Worm (Caenorhabditis elegans) whole organism, L4 larva: ENCODE data around the gene fbxb-54.
"Not testable (repeated sequence)": the region's sequence is repeated elsewhere in the genome, so short reads cannot be mapped to it uniquely, and the experiment has no call there.

Experiments
- F44E2.7 ChIP-seq: fragments of 200-800 bp; sonication (Bioruptor generic); IDR thresholded peaks from 2 replicates; pipeline ENCODE4 v2.1.2; 2022; ENCODE audit warnings: missing genetic modification characterization, missing compliant biosample characterization
- R02D3.7 ChIP-seq: fragments of 150-350 bp; sonication (generic microtip); optimal IDR thresholded peaks from 3 replicates; lab custom pipeline; 2014; ENCODE audit warnings: missing biosample characterization, missing genetic modification characterization
- ZK546.5 ChIP-seq, 2 experiments: sonication (generic microtip); optimal IDR thresholded peaks; 2 replicates each; lab custom pipeline; 2017; ENCODE audit warnings: missing biosample characterization in 2 of 2, missing genetic modification characterization in 2 of 2
- aha-1 ChIP-seq: fragments of 150-350 bp; peaks from one replicate; lab custom pipeline; 2014; ENCODE audit warnings: missing biosample characterization, missing genetic modification characterization
- ama-1 ChIP-seq: fragments of 150-350 bp; optimal IDR thresholded peaks from 2 replicates; lab custom pipeline; 2014; ENCODE audit warnings: inconsistent platforms, mixed read lengths
- ceh-28 ChIP-seq: fragments of 150-350 bp; optimal IDR thresholded peaks from 2 replicates; lab custom pipeline; 2014; ENCODE audit warnings: missing biosample characterization, missing genetic modification reagents, missing genetic modification characterization
- ceh-44 ChIP-seq: fragments of 200-800 bp; sonication (Bioruptor generic); IDR thresholded peaks from 2 replicates; pipeline ENCODE4 v1.3.6; 2022; ENCODE audit warnings: missing genetic modification reagents, missing genetic modification characterization, missing compliant biosample characterization
- ces-1 ChIP-seq: fragments of 150-350 bp; sonication (generic microtip); optimal IDR thresholded peaks from 4 replicates; lab custom pipeline; 2014; ENCODE audit warnings: missing biosample characterization, missing genetic modification reagents, missing genetic modification characterization
- cey-2 ChIP-seq: sonication (generic microtip); optimal IDR thresholded peaks from 3 replicates; lab custom pipeline; 2017; ENCODE audit warnings: missing genetic modification characterization, mild to moderate bottlenecking, missing compliant biosample characterization, antibody characterized with exemption, borderline replicate concordance; ENCODE audit not compliant: insufficient read depth
- daf-12 ChIP-seq: fragments of 150-350 bp; optimal IDR thresholded peaks from 2 replicates; lab custom pipeline; 2014; ENCODE audit warnings: missing biosample characterization, missing genetic modification reagents, missing genetic modification characterization
- duxl-1 ChIP-seq: sonication (generic microtip); optimal IDR thresholded peaks from 2 replicates; lab custom pipeline; 2016; ENCODE audit warnings: mild to moderate bottlenecking, missing genetic modification characterization, moderate library complexity, missing compliant biosample characterization; ENCODE audit not compliant: poor library complexity
- fkh-10 ChIP-seq: fragments of 150-350 bp; optimal IDR thresholded peaks from 2 replicates; lab custom pipeline; 2014; ENCODE audit warnings: missing biosample characterization, missing genetic modification reagents, missing genetic modification characterization
- gei-8 ChIP-seq: fragments of 200-800 bp; sonication (Bioruptor generic); optimal IDR thresholded peaks from 2 replicates; lab custom pipeline; 2018; ENCODE audit warnings: mild to moderate bottlenecking, missing genetic modification characterization, missing compliant biosample characterization
- lin-1 ChIP-seq: fragments of 200-800 bp; sonication (Bioruptor generic); IDR thresholded peaks from 2 replicates; pipeline ENCODE4 v1.3.6; 2022; ENCODE audit warnings: missing genetic modification reagents, missing genetic modification characterization, missing compliant biosample characterization
- lin-15B ChIP-seq: fragments of 150-350 bp; sonication (generic microtip); optimal IDR thresholded peaks from 3 replicates; lab custom pipeline; 2014; ENCODE audit warnings: missing biosample characterization, missing genetic modification characterization
- lin-38 ChIP-seq: fragments of 200-800 bp; sonication (Bioruptor generic); IDR thresholded peaks from 2 replicates; pipeline ENCODE4 v1.3.6; 2022; ENCODE audit warnings: missing genetic modification reagents, missing genetic modification characterization, missing compliant biosample characterization
- lin-39 ChIP-seq: fragments of 150-350 bp; optimal IDR thresholded peaks from 2 replicates; lab custom pipeline; 2014; ENCODE audit warnings: missing biosample characterization, missing genetic modification reagents, missing genetic modification characterization
- lsy-2 ChIP-seq, 2 experiments: fragments of 150-350 bp in 1 of 2; sonication (generic microtip) in 1 of 2; optimal IDR thresholded peaks; 2 replicates each; lab custom pipeline; 2014 to 2017; ENCODE audit warnings: missing biosample characterization in 2 of 2, missing genetic modification characterization in 2 of 2
- madf-9 ChIP-seq: fragments of 200-800 bp; sonication (Bioruptor generic); conservative IDR thresholded peaks from 2 replicates; pipeline ENCODE4 v1.3.6; 2022; ENCODE audit warnings: missing genetic modification reagents, missing genetic modification characterization, missing compliant biosample characterization
- mdl-1 ChIP-seq, 2 experiments: fragments of 150-350 bp in 1 of 2; sonication (generic microtip) in 1 of 2; optimal IDR thresholded peaks; 2 replicates each; lab custom pipeline; 2014 to 2017; ENCODE audit warnings: missing biosample characterization in 2 of 2, missing genetic modification characterization in 2 of 2
- mep-1 ChIP-seq: fragments of 150-350 bp; sonication (generic microtip); optimal IDR thresholded peaks from 3 replicates; lab custom pipeline; 2014; ENCODE audit warnings: missing biosample characterization, missing genetic modification characterization
- mes-2 ChIP-seq: sonication (generic microtip); optimal IDR thresholded peaks from 2 replicates; lab custom pipeline; 2016; ENCODE audit warnings: missing genotype, mild to moderate bottlenecking, missing genetic modification characterization, missing compliant biosample characterization; ENCODE audit not compliant: poor library complexity, severe bottlenecking
- nhr-25 ChIP-seq: sonication (generic microtip); optimal IDR thresholded peaks from 2 replicates; lab custom pipeline; 2017; ENCODE audit warnings: missing genetic modification characterization, mild to moderate bottlenecking, missing compliant biosample characterization, antibody characterized with exemption, moderate library complexity, borderline replicate concordance; ENCODE audit not compliant: insufficient read depth
- nhr-48 ChIP-seq: sonication (generic microtip); optimal IDR thresholded peaks from 2 replicates; lab custom pipeline; 2016; ENCODE audit warnings: mild to moderate bottlenecking, missing genetic modification characterization, missing compliant biosample characterization
- nhr-6 ChIP-seq: fragments of 150-350 bp; optimal IDR thresholded peaks from 2 replicates; lab custom pipeline; 2014; ENCODE audit warnings: missing biosample characterization, missing genetic modification characterization
- nhr-77 ChIP-seq: fragments of 150-350 bp; optimal IDR thresholded peaks from 2 replicates; lab custom pipeline; 2014; ENCODE audit warnings: missing biosample characterization, missing genetic modification characterization
- pha-4 ChIP-seq, 2 experiments: fragments of 150-350 bp in 1 of 2; fragments of 200-800 bp in 1 of 2; sonication (Bioruptor generic) in 1 of 2; IDR thresholded peaks in 1 of 2; optimal IDR thresholded peaks in 1 of 2; 2 replicates each; pipeline versions ENCODE4 v1.3.6 to Lab custom; 2014 to 2022; ENCODE audit warnings: missing genetic modification characterization in 2 of 2, missing genetic modification reagents in 2 of 2, missing biosample characterization in 1 of 2, missing compliant biosample characterization in 1 of 2
- saeg-2 ChIP-seq: fragments of 200-800 bp; sonication (Bioruptor generic); IDR thresholded peaks from 2 replicates; pipeline ENCODE4 v1.3.6; 2022; ENCODE audit warnings: missing genetic modification reagents, missing genetic modification characterization, missing compliant biosample characterization
- snpc-4 ChIP-seq: fragments of 150-350 bp; optimal IDR thresholded peaks from 2 replicates; lab custom pipeline; 2014; ENCODE audit warnings: missing biosample characterization, missing genetic modification characterization
- spr-3 ChIP-seq: fragments of 200-800 bp; sonication (Bioruptor generic); optimal IDR thresholded peaks from 2 replicates; lab custom pipeline; 2018; ENCODE audit warnings: mild to moderate bottlenecking, missing genetic modification characterization, missing compliant biosample characterization
- tag-97 ChIP-seq: fragments of 200-800 bp; sonication (Bioruptor generic); IDR thresholded peaks from 2 replicates; pipeline ENCODE4 v1.3.6; 2022; ENCODE audit warnings: missing genetic modification characterization, missing compliant biosample characterization
- unc-130 ChIP-seq: sonication (generic microtip); optimal IDR thresholded peaks from 2 replicates; lab custom pipeline; 2016; ENCODE audit warnings: missing genetic modification reagents, missing genetic modification characterization, missing compliant biosample characterization
- unc-62 ChIP-seq, 3 experiments: fragments of 150-350 bp in 1 of 3; sonication (generic microtip); optimal IDR thresholded peaks in 2 of 3; peaks in 1 of 3; 1 replicate in 1 of 3; 2 replicates in 2 of 3; lab custom pipeline; 2014 to 2017; ENCODE audit warnings: missing biosample characterization in 3 of 3, missing genetic modification characterization in 3 of 3, missing genetic modification reagents in 3 of 3, missing genotype in 1 of 3
- vab-7 ChIP-seq: fragments of 200-800 bp; sonication (Bioruptor generic); IDR thresholded peaks from 2 replicates; pipeline ENCODE4 v1.3.6; 2022; ENCODE audit warnings: missing genetic modification reagents, missing genetic modification characterization, missing compliant biosample characterization
- ztf-11 ChIP-seq: fragments of 150-350 bp; optimal IDR thresholded peaks from 2 replicates; lab custom pipeline; 2014; ENCODE audit warnings: missing biosample characterization, missing genetic modification characterization

Gene fbxb-54

ce11 chrII:1550501-1550900, 5.6 kb downstream of the fbxb-54 start, which contains the start of the genes fbxb-52 and fbxb-51:
Gene fbxb-52 (minus strand): TSS chrII:1550601.
Gene fbxb-51 (plus strand): TSS chrII:1550712.
- TF ChIP-seq lin-38 (GFP tag; lab: Robert Waterston, UW), result no peak
- no peak for TF ChIP-seq ztf-11 (tag; lab: Kevin White, UChicago)
- peak; percentile 19 for TF ChIP-seq aha-1 (tag; lab: Kevin White, UChicago)
- TF ChIP-seq ceh-44 (GFP tag; lab: Robert Waterston, UW), result no peak

ce11 chrII:1545625-1546024, 10.5 kb downstream of the fbxb-54 start, which contains the start of gene K05F6.12:
Gene K05F6.12 (plus strand): TSS chrII:1545925.
- TF ChIP-seq saeg-2 (no peak), unc-62 (GFP tag; optimal IDR thresholded peaks at IDR 0.05 in 1 of 2; lab: Kevin White, UChicago) (peak in 1 of 2 experiments; percentile 33), unc-62 (tag; optimal IDR thresholded peaks at IDR 0.05; lab: Kevin White, UChicago) (no peak)
- TF ChIP-seq, all 104 proteins: peak for 1

ce11 chrII:1543182-1543581, 12.9 kb downstream of the fbxb-54 start, which contains the start of gene K05F6.4:
Gene K05F6.4 (plus strand): TSS chrII:1543482.
- TF ChIP-seq snpc-4; daf-12 (tag; lab: Kevin White, UChicago); unc-62 (GFP tag; optimal IDR thresholded peaks at IDR 0.05 in 1 of 2; lab: Kevin White, UChicago); unc-62 (tag; optimal IDR thresholded peaks at IDR 0.05; lab: Kevin White, UChicago): not testable (repeated sequence)

- not testable (repeated sequence) for TF ChIP-seq R02D3.7 (tag; lab: Kevin White, UChicago); mdl-1 (tag; optimal IDR thresholded peaks at IDR 0.05; lab: Kevin White, UChicago); mep-1 (tag; lab: Kevin White, UChicago)
These were observed 15.5 kb downstream of the fbxb-54 start, which contains the start of gene poml-4 for ce11 chrII:1540628-1541027. Gene poml-4 (plus strand): TSS chrII:1540928.

- TF ChIP-seq fkh-10 (GFP tag; lab: Kevin White, UChicago) (no peak), lin-39 (tag; lab: Kevin White, UChicago) (no peak), ces-1 (no peak), ama-1 (lab: Kevin White, UChicago) (no peak), ZK546.5 (tag; optimal IDR thresholded peaks at IDR 0.05; lab: Kevin White, UChicago) (no peak), lin-1 (no peak), pha-4 (GFP tag; IDR thresholded peaks at IDR 0.05; lab: Robert Waterston, UW) (no peak), pha-4 (tag; optimal IDR thresholded peaks at IDR 0.05; lab: Kevin White, UChicago) (no peak)
These were observed 17.5 kb downstream of the fbxb-54 start, which contains the start of gene fbxb-44 for ce11 chrII:1538589-1538988. Gene fbxb-44 (plus strand): TSS chrII:1538889.

- no peak for TF ChIP-seq ceh-28 (tag; lab: Kevin White, UChicago)
- TF ChIP-seq unc-62 (GFP tag; optimal IDR thresholded peaks at IDR 0.05 in 1 of 2; lab: Kevin White, UChicago), result peak in 1 of 2 experiments; percentile 27
- no peak for TF ChIP-seq unc-62 (tag; optimal IDR thresholded peaks at IDR 0.05; lab: Kevin White, UChicago)
- no peak for TF ChIP-seq madf-9 (GFP tag; lab: Robert Waterston, UW)
- TF ChIP-seq, all 104 proteins: peak for 1
These were observed 18.8 kb downstream of the fbxb-54 start, which contains the start of gene fbxb-42 for ce11 chrII:1537321-1537720. Gene fbxb-42 (plus strand): TSS chrII:1537621.

- TF ChIP-seq tag-97 (GFP tag; lab: Robert Waterston, UW), result no peak
- TF ChIP-seq mes-2 (tag; lab: Kevin White, UChicago), result no peak
- no peak for TF ChIP-seq nhr-77 (tag; lab: Kevin White, UChicago)
- TF ChIP-seq nhr-48 (tag; lab: Kevin White, UChicago), result no peak
- TF ChIP-seq ceh-44 (GFP tag; lab: Robert Waterston, UW), result no peak
- TF ChIP-seq spr-3, result no peak
- TF ChIP-seq lin-15B, result no peak
- TF ChIP-seq vab-7 (GFP tag; lab: Robert Waterston, UW), result no peak
- TF ChIP-seq nhr-6 (tag; lab: Kevin White, UChicago), result no peak
- TF ChIP-seq lsy-2 (tag; optimal IDR thresholded peaks at IDR 0.05; lab: Kevin White, UChicago), result no peak
- no peak for TF ChIP-seq gei-8 (GFP tag; lab: Kevin White, UChicago)
- TF ChIP-seq mep-1 (tag; lab: Kevin White, UChicago), result no peak
- no peak for TF ChIP-seq ces-1
- no peak for TF ChIP-seq F44E2.7 (GFP tag; lab: Robert Waterston, UW)
- no peak for TF ChIP-seq cey-2 (tag; lab: Kevin White, UChicago)
- TF ChIP-seq nhr-25, result no peak
- TF ChIP-seq duxl-1, result no peak
- TF ChIP-seq unc-130 (GFP tag; lab: Kevin White, UChicago), result no peak
- TF ChIP-seq, all 104 proteins: peak for 0
These were observed 20.2 kb downstream of the fbxb-54 start, which contains the start of gene fbxb-43 for ce11 chrII:1535931-1536330. Gene fbxb-43 (plus strand): TSS chrII:1536231.
